Worm (Caenorhabditis elegans) whole organism, young adult: ENCODE results near the gene Y41D4A.3.

Experiments
- F23B12.7 ChIP-seq: sonication (generic microtip); optimal IDR thresholded peaks from 2 replicates; lab custom pipeline; 2017; ENCODE audit warnings: missing genetic modification characterization, mild to moderate bottlenecking, missing compliant biosample characterization, antibody characterized with exemption, moderate library complexity; ENCODE audit not compliant: insufficient read depth
- dpff-1 ChIP-seq: sonication (generic microtip); optimal IDR thresholded peaks from 2 replicates; lab custom pipeline; 2017; ENCODE audit warnings: mild to moderate bottlenecking, missing genetic modification characterization, missing compliant biosample characterization
- dpl-1 ChIP-seq: fragments of 150-350 bp; optimal IDR thresholded peaks from 2 replicates; lab custom pipeline; 2014; ENCODE audit warnings: missing biosample characterization, missing genetic modification reagents, missing genetic modification characterization
- pha-4 ChIP-seq: fragments of 150-350 bp; sonication (generic microtip); optimal IDR thresholded peaks from 2 replicates; lab custom pipeline; 2014; ENCODE audit warnings: missing biosample characterization, missing genetic modification reagents, missing genetic modification characterization
- snpc-4 ChIP-seq, 5 experiments: fragments of 150-350 bp in 1 of 5; sonication (generic microtip) in 4 of 5; optimal IDR thresholded peaks; 2 replicates each; lab custom pipeline; 2014 to 2018; ENCODE audit warnings: missing genetic modification characterization in 5 of 5, missing biosample characterization in 3 of 5, antibody characterized with exemption in 2 of 5, mild to moderate bottlenecking in 2 of 5, missing compliant biosample characterization in 2 of 5, missing genotype in 2 of 5, moderate library complexity in 2 of 5, missing genetic modification reagents in 1 of 5

DNA sequence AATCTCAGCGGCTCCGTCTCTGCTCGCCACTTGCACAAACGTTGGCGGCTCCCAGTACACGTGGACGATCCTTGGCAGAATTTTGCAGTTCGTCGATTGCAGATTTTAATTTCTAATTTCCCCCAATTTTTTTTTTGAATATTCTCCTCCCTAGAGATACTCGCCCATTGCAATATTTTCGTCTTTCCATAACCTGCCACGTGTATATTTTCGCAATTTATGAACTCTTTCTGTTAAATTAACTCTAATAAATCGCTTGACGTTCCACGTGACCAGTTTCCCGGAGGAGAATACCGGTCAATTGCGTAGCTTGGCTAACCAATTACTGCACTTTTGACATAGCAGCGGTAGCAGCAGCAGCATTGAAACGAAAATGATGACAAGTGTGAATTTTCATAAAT is 45.2 kb upstream of the Y41D4A.3 start:
- TF ChIP-seq F23B12.7, result no peak
- TF ChIP-seq snpc-4 (GFP tag; optimal IDR thresholded peaks at IDR 0.05; lab: Kevin White, UChicago), result peak; percentile 16
- no peak for TF ChIP-seq snpc-4 (tag; optimal IDR thresholded peaks at IDR 0.05; lab: Kevin White, UChicago)
- no peak for TF ChIP-seq dpl-1
- TF ChIP-seq dpff-1 (tag; lab: Kevin White, UChicago), result no peak
- TF ChIP-seq pha-4 (tag; lab: Kevin White, UChicago), result no peak
